Worm (Caenorhabditis elegans): Measurements from ENCODE around the gene fbxb-72.
A peak's percentile ranks its signal among the peaks of the same experiment; 100 is the strongest.

The fbxb-72 gene

ce11 chrV:694625-695024 lies 29.1 kb downstream of the fbxb-72 start, which contains the start of gene srj-53:
Gene srj-53 (minus strand): TSS chrV:694725.
- TF ChIP-seq nhr-48 (tag; optimal IDR thresholded peaks at IDR 0.05) (no peak), mdl-1 (tag; optimal IDR thresholded peaks at IDR 0.05) (no peak), dpl-1 (GFP tag; optimal IDR thresholded peaks at IDR 0.05) (no peak), mep-1 (tag; optimal IDR thresholded peaks at IDR 0.05) (no peak), unc-39 (tag; optimal IDR thresholded peaks at IDR 0.05) (no peak), ztf-7 (tag; optimal IDR thresholded peaks at IDR 0.05) (no peak), hmg-1.1 (GFP tag; IDR thresholded peaks at IDR 0.05) (no peak), saeg-2 (GFP tag; IDR thresholded peaks at IDR 0.05) (no peak), Y5F2A.4 (GFP tag; optimal IDR thresholded peaks at IDR 0.05) (no peak), lir-3 (tag; optimal IDR thresholded peaks at IDR 0.05) (no peak), daf-19 (GFP tag; conservative IDR thresholded peaks at IDR 0.05) (no peak), daf-16 (GFP tag; optimal IDR thresholded peaks at IDR 0.05) (no peak), daf-16 (tag; optimal IDR thresholded peaks at IDR 0.05) (no peak), Y48G9A.11 (GFP tag; IDR thresholded peaks at IDR 0.05) (no peak), nhr-10 (tag; optimal IDR thresholded peaks at IDR 0.05) (no peak), F37D6.2 (tag; optimal IDR thresholded peaks at IDR 0.05) (no peak), madf-9 (GFP tag; conservative IDR thresholded peaks at IDR 0.05) (no peak), dve-1 (tag; optimal IDR thresholded peaks at IDR 0.05; ENCODE audit: insufficient read depth) (no peak), zfp-2 (tag; optimal IDR thresholded peaks at IDR 0.05) (no peak), zag-1 (tag; optimal IDR thresholded peaks at IDR 0.05) (no peak)

ce11 chrV:692720-693422 lies 30.9 kb downstream of the fbxb-72 start, which contains the start of gene srx-4:
Gene srx-4 (minus strand): TSS chrV:692770.
- TF ChIP-seq lin-13 (GFP tag; optimal IDR thresholded peaks at IDR 0.05) (no peak), unc-62 (GFP tag; optimal IDR thresholded peaks at IDR 0.05 in 1 of 2) (peak in 1 of 2 experiments; percentile 90), unc-62 (tag; optimal IDR thresholded peaks at IDR 0.05) (no peak)

DNA sequence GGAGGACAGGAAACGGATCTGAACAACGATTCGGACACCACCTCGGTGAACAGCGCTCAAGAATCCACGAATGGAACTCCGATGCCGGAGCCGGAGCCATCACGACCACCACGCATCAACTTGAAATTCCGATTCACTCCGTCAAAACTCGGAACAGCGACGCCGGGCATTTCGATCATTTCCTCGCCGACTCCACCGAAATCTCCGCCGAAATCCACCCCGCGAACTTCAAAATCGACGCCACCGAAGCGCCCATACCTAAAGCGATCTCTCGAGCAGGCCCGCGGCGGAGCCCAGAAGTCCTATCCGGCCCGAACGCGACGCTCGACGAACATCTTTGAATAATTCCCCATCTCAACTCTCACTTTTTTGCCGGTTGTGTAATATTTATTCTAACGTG lies 34.2 kb downstream of the fbxb-72 start:
- peak; percentile 87 for TF ChIP-seq set-16 (GFP tag; IDR thresholded peaks at IDR 0.05)
- TF ChIP-seq aha-1 (tag), result peak; percentile 72
- 0 out of 4 replicates have a peak, but pooled peaks of 1 of the 2 experiments have one; percentile 24 for TF ChIP-seq madf-5 (GFP tag; IDR thresholded peaks at IDR 0.05)
- TF ChIP-seq unc-39 (tag; optimal IDR thresholded peaks at IDR 0.05), result no peak
- TF ChIP-seq ceh-44 (GFP tag; IDR thresholded peaks at IDR 0.05), result no peak
- 0 out of 2 replicates have a peak, but pooled peaks have one; percentile 26 for TF ChIP-seq php-3 (GFP tag; IDR thresholded peaks at IDR 0.05)
- TF ChIP-seq mxl-3 (GFP tag; optimal IDR thresholded peaks at IDR 0.05), result no peak
- TF ChIP-seq gei-8 (GFP tag; optimal IDR thresholded peaks at IDR 0.05), result no peak

DNA sequence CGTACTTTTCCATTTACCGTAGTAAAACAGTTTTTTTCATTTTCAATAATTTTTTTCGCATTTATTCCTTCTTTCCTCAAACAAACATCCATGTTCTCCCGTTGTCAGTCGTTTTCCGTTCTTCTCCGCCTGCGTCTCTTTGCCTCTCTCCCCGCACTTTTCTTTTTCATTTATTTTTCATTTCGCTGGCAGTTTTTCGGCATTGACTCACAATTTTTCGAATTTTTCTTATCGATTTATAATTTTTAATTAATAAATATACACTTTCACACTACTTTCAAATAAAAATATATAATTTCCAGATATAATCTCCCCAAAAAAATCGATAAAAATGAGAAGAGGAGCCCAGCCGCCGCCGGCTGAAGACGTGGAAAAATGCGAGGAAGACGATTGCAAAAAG lies 36.4 kb downstream of the fbxb-72 start, which contains the start of gene H25P19.1:
Gene H25P19.1 (plus strand): TSS at position 301 of the 400 bp plus-strand sequence.
- no peak for TF ChIP-seq pha-4 (GFP tag; IDR thresholded peaks at IDR 0.05)
- TF ChIP-seq pha-4 (tag; optimal IDR thresholded peaks at IDR 0.05), result no peak
- TF ChIP-seq daf-19 (GFP tag; conservative IDR thresholded peaks at IDR 0.05), result no peak
- TF ChIP-seq ctbp-1 (GFP tag; IDR thresholded peaks at IDR 0.05), result no peak
- TF ChIP-seq ZK546.5 (tag; optimal IDR thresholded peaks at IDR 0.05), result no peak
- TF ChIP-seq Y75B8A.6 (GFP tag; IDR thresholded peaks at IDR 0.05), result no peak
- TF ChIP-seq T26A8.4 (GFP tag; IDR thresholded peaks at IDR 0.05), result no peak
- no peak for TF ChIP-seq rbr-2 (tag; optimal IDR thresholded peaks at IDR 0.05)
- TF ChIP-seq nhr-41 (GFP tag; IDR thresholded peaks at IDR 0.05), result no peak

Measured in whole organism, L4 larva.